Fruit fly (Drosophila melanogaster) whole organism, embryonic: ENCODE results near the gene Bap111.
A peak's percentile ranks its signal among the peaks of the same experiment; 100 is the strongest.

Experiments
- Ada2b ChIP-seq: fragments of 200-800 bp; sonication (Bioruptor generic); IDR thresholded peaks from 2 replicates; pipeline ENCODE4 v1.3.6; 2022; ENCODE audit warnings: missing biosample characterization, missing genetic modification characterization
- Antp ChIP-seq: fragments of 200-800 bp; sonication (Bioruptor generic); optimal IDR thresholded peaks from 3 replicates; lab custom pipeline; 2016; ENCODE audit warnings: missing biosample characterization, missing genetic modification characterization
- Atf-2 ChIP-seq: fragments of 200-800 bp; sonication (Bioruptor generic); optimal IDR thresholded peaks from 2 replicates; lab custom pipeline; 2016; ENCODE audit warnings: missing biosample characterization, missing genetic modification characterization
- BtbVII ChIP-seq: fragments of 200-800 bp; sonication (Bioruptor generic); optimal IDR thresholded peaks from 3 replicates; lab custom pipeline; 2017; ENCODE audit warnings: missing biosample characterization, mild to moderate bottlenecking, missing genetic modification characterization
- CG10979 ChIP-seq: fragments of 200-800 bp; sonication (Bioruptor generic); optimal IDR thresholded peaks from 2 replicates; lab custom pipeline; 2018; ENCODE audit warnings: missing biosample characterization, mild to moderate bottlenecking, missing genetic modification characterization, moderate library complexity
- CG12299 ChIP-seq: fragments of 200-800 bp; sonication (Bioruptor generic); optimal IDR thresholded peaks from 2 replicates; lab custom pipeline; 2018; ENCODE audit warnings: missing biosample characterization, mild to moderate bottlenecking, missing genetic modification characterization
- CG12744 ChIP-seq: fragments of 200-800 bp; sonication (Bioruptor generic); optimal IDR thresholded peaks from 2 replicates; lab custom pipeline; 2016; ENCODE audit warnings: missing biosample characterization, missing genetic modification characterization
- CG15601 ChIP-seq: fragments of 200-800 bp; sonication (Bioruptor generic); optimal IDR thresholded peaks from 3 replicates; lab custom pipeline; 2019; ENCODE audit warnings: missing biosample characterization, mild to moderate bottlenecking, missing genetic modification characterization, moderate library complexity
- CG18262 ChIP-seq: fragments of 200-800 bp; optimal IDR thresholded peaks from 3 replicates; lab custom pipeline; 2019; ENCODE audit warnings: missing biosample characterization, mild to moderate bottlenecking, missing genetic modification characterization, moderate library complexity
- CG2116 ChIP-seq: fragments of 200-800 bp; sonication (Bioruptor generic); optimal IDR thresholded peaks from 3 replicates; lab custom pipeline; 2018; ENCODE audit warnings: missing biosample characterization, mild to moderate bottlenecking, missing genetic modification characterization
- CG2120 ChIP-seq: fragments of 200-800 bp; sonication (Bioruptor generic); optimal IDR thresholded peaks from 3 replicates; lab custom pipeline; 2016; ENCODE audit warnings: missing biosample characterization, missing genetic modification characterization
- CG30020 ChIP-seq: fragments of 200-800 bp; optimal IDR thresholded peaks from 2 replicates; lab custom pipeline; 2019; ENCODE audit warnings: missing biosample characterization, mild to moderate bottlenecking, missing genetic modification characterization, moderate library complexity
- CG31365 ChIP-seq: fragments of 200-800 bp; sonication (Bioruptor generic); optimal IDR thresholded peaks from 2 replicates; lab custom pipeline; 2018; ENCODE audit warnings: missing biosample characterization, mild to moderate bottlenecking, missing genetic modification characterization
- CG33557 ChIP-seq: fragments of 200-800 bp; sonication (Bioruptor generic); optimal IDR thresholded peaks from 2 replicates; lab custom pipeline; 2019; ENCODE audit warnings: missing biosample characterization, mild to moderate bottlenecking, missing genetic modification characterization, moderate library complexity
- CG42726 ChIP-seq: fragments of 200-800 bp; sonication (Bioruptor generic); IDR thresholded peaks from 2 replicates; pipeline ENCODE4 v1.3.6; 2022; ENCODE audit warnings: missing biosample characterization, missing genetic modification characterization; ENCODE audit not compliant: partially characterized antibody
- CG6689 ChIP-seq: fragments of 200-800 bp; sonication (Bioruptor generic); IDR thresholded peaks from 2 replicates; pipeline ENCODE4 v1.3.6; 2022; ENCODE audit warnings: missing biosample characterization, missing genetic modification characterization
- CG7556 ChIP-seq: fragments of 200-800 bp; sonication (Bioruptor generic); optimal IDR thresholded peaks from 2 replicates; lab custom pipeline; 2017; ENCODE audit warnings: missing biosample characterization, mild to moderate bottlenecking, missing genetic modification characterization
- CG8359 ChIP-seq: fragments of 200-800 bp; sonication (Bioruptor generic); optimal IDR thresholded peaks from 2 replicates; lab custom pipeline; 2017; ENCODE audit warnings: missing biosample characterization, mild to moderate bottlenecking, missing genetic modification characterization, borderline replicate concordance
- CTCF ChIP-seq: fragments of 200-800 bp; sonication (Bioruptor generic); optimal IDR thresholded peaks from 2 replicates; lab custom pipeline; 2017; ENCODE audit warnings: missing biosample characterization, mild to moderate bottlenecking, missing genetic modification characterization, moderate library complexity
- E2f2 ChIP-seq: fragments of 200-800 bp; sonication (Bioruptor generic); IDR thresholded peaks from 2 replicates; pipeline ENCODE4 v1.3.6; 2022; ENCODE audit warnings: missing biosample characterization, missing genetic modification characterization
- ERR ChIP-seq: fragments of 200-800 bp; sonication (Bioruptor generic); optimal IDR thresholded peaks from 2 replicates; lab custom pipeline; 2016; ENCODE audit warnings: missing biosample characterization, missing genetic modification characterization
- Ets97D ChIP-seq: fragments of 200-800 bp; sonication (Bioruptor generic); optimal IDR thresholded peaks from 3 replicates; lab custom pipeline; 2016; ENCODE audit warnings: missing biosample characterization, missing genetic modification characterization
- H2.0 ChIP-seq: fragments of 200-800 bp; sonication (Bioruptor generic); IDR thresholded peaks from 2 replicates; pipeline ENCODE4 v1.3.6; 2022; ENCODE audit warnings: missing biosample characterization, missing genetic modification characterization
- HLH3B ChIP-seq: fragments of 200-800 bp; sonication (Bioruptor generic); IDR thresholded peaks from 2 replicates; pipeline ENCODE4 v1.3.6; 2022; ENCODE audit warnings: missing biosample characterization, missing genetic modification characterization
- HmgD ChIP-seq: fragments of 200-800 bp; sonication (Bioruptor generic); optimal IDR thresholded peaks from 3 replicates; lab custom pipeline; 2016; ENCODE audit warnings: missing biosample characterization, missing genetic modification characterization
- Hr39 ChIP-seq: fragments of >200 bp; optimal IDR thresholded peaks from 2 replicates; lab custom pipeline; 2017
- NC2β ChIP-seq: fragments of 200-800 bp; sonication (Bioruptor generic); optimal IDR thresholded peaks from 2 replicates; lab custom pipeline; 2016; ENCODE audit warnings: missing biosample characterization, missing genetic modification characterization
- Opbp ChIP-seq: fragments of 200-800 bp; sonication (Bioruptor generic); IDR thresholded peaks from 3 replicates; pipeline ENCODE4 v1.3.6; 2022; ENCODE audit warnings: missing biosample characterization, missing genetic modification characterization; ENCODE audit not compliant: partially characterized antibody
- Pdp1 ChIP-seq, 2 experiments: fragments of 200-800 bp; sonication (Bioruptor generic); optimal IDR thresholded peaks; 3 replicates each; lab custom pipeline; 2016; ENCODE audit warnings: missing biosample characterization in 2 of 2, missing genetic modification characterization in 2 of 2, mild to moderate bottlenecking in 1 of 2, moderate library complexity in 1 of 2
- Ptx1 ChIP-seq: fragments of 200-800 bp; sonication (Bioruptor generic); IDR thresholded peaks from 2 replicates; pipeline ENCODE4 v1.3.6; 2022; ENCODE audit warnings: missing biosample characterization, missing genetic modification characterization
- Side ChIP-seq: fragments of 200-800 bp; sonication (Bioruptor generic); optimal IDR thresholded peaks from 2 replicates; lab custom pipeline; 2016; ENCODE audit warnings: missing biosample characterization, missing genetic modification characterization
- Sox100B ChIP-seq: fragments of 200-800 bp; sonication (Bioruptor generic); optimal IDR thresholded peaks from 3 replicates; lab custom pipeline; 2018; ENCODE audit warnings: missing biosample characterization, mild to moderate bottlenecking, missing genetic modification characterization
- Xrp1 ChIP-seq: fragments of 200-800 bp; sonication (Bioruptor generic); IDR thresholded peaks from 2 replicates; pipeline ENCODE4 v1.3.6; 2022; ENCODE audit warnings: missing biosample characterization, missing genetic modification characterization
- YL-1 ChIP-seq: fragments of 200-800 bp; sonication (Bioruptor generic); optimal IDR thresholded peaks from 3 replicates; lab custom pipeline; 2017; ENCODE audit warnings: missing biosample characterization, mild to moderate bottlenecking, missing genetic modification characterization
- amos ChIP-seq: fragments of 200-800 bp; sonication (Bioruptor generic); IDR thresholded peaks from 2 replicates; pipeline ENCODE4 v1.3.6; 2022; ENCODE audit warnings: missing biosample characterization, missing genetic modification characterization; ENCODE audit not compliant: partially characterized antibody
- bowl ChIP-seq: fragments of 200-800 bp; sonication (Bioruptor generic); IDR thresholded peaks from 2 replicates; pipeline ENCODE4 v1.3.6; 2022; ENCODE audit warnings: missing biosample characterization, missing genetic modification characterization
- bsh ChIP-seq, 2 experiments: fragments of 200-800 bp; sonication (Bioruptor generic); optimal IDR thresholded peaks; 2 replicates each; lab custom pipeline; 2017 to 2018; ENCODE audit warnings: mild to moderate bottlenecking in 2 of 2, missing biosample characterization in 2 of 2, missing genetic modification characterization in 2 of 2, moderate library complexity in 1 of 2
- corto ChIP-seq: fragments of 200-800 bp; sonication (Bioruptor generic); optimal IDR thresholded peaks from 2 replicates; lab custom pipeline; 2016; ENCODE audit warnings: missing biosample characterization, mild to moderate bottlenecking, missing genetic modification characterization, moderate library complexity
- fd64A ChIP-seq: fragments of 200-800 bp; sonication (Bioruptor generic); optimal IDR thresholded peaks from 3 replicates; lab custom pipeline; 2018; ENCODE audit warnings: missing biosample characterization, mild to moderate bottlenecking, missing genetic modification characterization
- fd96Cb ChIP-seq: fragments of 200-800 bp; sonication (Bioruptor generic); optimal IDR thresholded peaks from 2 replicates; lab custom pipeline; 2018; ENCODE audit warnings: missing biosample characterization, mild to moderate bottlenecking, missing genetic modification characterization, moderate library complexity
- gfzf ChIP-seq: fragments of 200-800 bp; sonication (Bioruptor generic); optimal IDR thresholded peaks from 2 replicates; lab custom pipeline; 2016; ENCODE audit warnings: missing biosample characterization, mild to moderate bottlenecking, missing genetic modification characterization, moderate library complexity
- hth ChIP-seq: fragments of >200 bp; optimal IDR thresholded peaks from 2 replicates; lab custom pipeline; 2017; ENCODE audit warnings: inconsistent platforms
- klu ChIP-seq: fragments of 200-800 bp; sonication (Bioruptor generic); IDR thresholded peaks from 2 replicates; pipeline ENCODE4 v1.3.6; 2022; ENCODE audit warnings: missing biosample characterization, missing genetic modification characterization
- nom ChIP-seq: fragments of 200-800 bp; sonication (Bioruptor generic); optimal IDR thresholded peaks from 2 replicates; lab custom pipeline; 2017; ENCODE audit warnings: missing biosample characterization, missing genetic modification characterization, mild to moderate bottlenecking, moderate library complexity, missing genetic modification reagents
- pan ChIP-seq, 4 experiments: fragments of >200 bp in 3 of 4; fragments of 200-800 bp in 1 of 4; sonication (Bioruptor generic) in 1 of 4; optimal IDR thresholded peaks in 3 of 4; IDR thresholded peaks in 1 of 4; 2 replicates each; pipeline versions ENCODE4 v1.3.6 to Lab custom; 2017 to 2022; ENCODE audit warnings: missing biosample characterization in 2 of 4, missing genetic modification characterization in 2 of 4, mixed read lengths in 1 of 4
- scrt ChIP-seq: fragments of 200-800 bp; sonication (Bioruptor generic); optimal IDR thresholded peaks from 2 replicates; lab custom pipeline; 2018; ENCODE audit warnings: missing biosample characterization, mild to moderate bottlenecking, missing genetic modification characterization, moderate library complexity
- sd ChIP-seq: fragments of 200-800 bp; sonication (Bioruptor generic); optimal IDR thresholded peaks from 3 replicates; lab custom pipeline; 2018; ENCODE audit warnings: missing biosample characterization, mild to moderate bottlenecking, missing genetic modification characterization, moderate library complexity
- sima ChIP-seq: fragments of 200-800 bp; sonication (Bioruptor generic); optimal IDR thresholded peaks from 2 replicates; lab custom pipeline; 2016; ENCODE audit warnings: missing biosample characterization, missing genetic modification characterization
- tap ChIP-seq: fragments of 200-800 bp; optimal IDR thresholded peaks from 3 replicates; lab custom pipeline; 2019; ENCODE audit warnings: missing biosample characterization, mild to moderate bottlenecking, missing genetic modification characterization, moderate library complexity
- tna ChIP-seq: fragments of 200-800 bp; sonication (Bioruptor generic); IDR thresholded peaks from 2 replicates; pipeline ENCODE4 v1.3.6; 2022; ENCODE audit warnings: missing biosample characterization, missing genetic modification characterization; ENCODE audit not compliant: partially characterized antibody
- twi ChIP-seq: fragments of 200-800 bp; optimal IDR thresholded peaks from 2 replicates; lab custom pipeline; 2019; ENCODE audit warnings: missing biosample characterization, mild to moderate bottlenecking, missing genetic modification characterization, moderate library complexity

Bap111 gene

DNA sequence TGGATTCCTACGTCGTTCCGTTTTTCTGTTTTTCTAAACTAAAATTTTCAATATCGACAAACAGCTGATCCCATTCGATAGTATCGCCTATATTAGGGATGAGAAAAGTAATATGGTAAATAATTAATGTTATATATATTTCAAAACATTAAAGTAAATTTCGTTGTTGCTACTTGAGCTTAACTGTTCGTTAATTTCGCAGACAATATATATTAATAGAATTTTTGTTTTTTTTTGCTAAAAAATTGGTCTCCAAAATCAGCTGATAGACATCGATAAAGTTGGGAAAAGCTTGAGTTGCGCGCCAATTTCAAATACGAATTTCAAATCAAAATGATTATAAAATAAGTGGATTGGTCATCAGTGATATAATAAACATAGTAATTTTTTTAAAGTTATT lies 47.3 kb downstream of the Bap111 start, which contains the start of gene CG12118 (continued):
- peak; percentile 46 for TF ChIP-seq NC2β
- TF ChIP-seq ERR (GFP tag; lab: Kevin White, UChicago) = no peak
- peak; percentile 77 for TF ChIP-seq CG15601 (tag; lab: Kevin White, UChicago)
- peak; percentile 36 for TF ChIP-seq Ets97D (GFP tag; lab: Kevin White, UChicago)
- peak; percentile 44 for TF ChIP-seq YL-1 (GFP tag; lab: Kevin White, UChicago)
- no peak for TF ChIP-seq fd64A (GFP tag; lab: Kevin White, UChicago)
- TF ChIP-seq CG2116 = peak; percentile 88
- TF ChIP-seq Ada2b (GFP tag; lab: Robert Waterston, UW) = peak; percentile 75
- TF ChIP-seq HmgD (GFP tag; lab: Kevin White, UChicago) = no peak
- no peak for TF ChIP-seq Hr39 (lab: Kevin White, UChicago)
- TF ChIP-seq CG33557 (GFP tag; lab: Kevin White, UChicago) = peak; percentile 64
- peak; percentile 38 for TF ChIP-seq tap (tag; lab: Kevin White, UChicago)
- peak; percentile 76 for TF ChIP-seq CG18262
- peak; percentile 68 for TF ChIP-seq corto
- no peak for TF ChIP-seq CG8359
- no peak for TF ChIP-seq gfzf (GFP tag; lab: Kevin White, UChicago)
- TF ChIP-seq CG12744 (GFP tag; lab: Kevin White, UChicago) = no peak
- peak; percentile 43 for TF ChIP-seq scrt (GFP tag; lab: Kevin White, UChicago)
- TF ChIP-seq amos (GFP tag; lab: Robert Waterston, UW) = peak; percentile 90
- no peak for TF ChIP-seq Antp
- no peak for TF ChIP-seq CG31365 (tag; lab: Kevin White, UChicago)
- peak; percentile 72 for TF ChIP-seq CG10979 (tag; lab: Kevin White, UChicago)
- peak; percentile 86 for TF ChIP-seq Ptx1 (GFP tag; lab: Robert Waterston, UW)
- TF ChIP-seq tna (GFP tag; lab: Robert Waterston, UW) = peak; percentile 81; the same call in 1 of the 2 replicates
- peak; percentile 92 for TF ChIP-seq E2f2 (GFP tag; lab: Robert Waterston, UW)
- no peak for TF ChIP-seq hth (lab: Kevin White, UChicago)
- no peak for TF ChIP-seq nom (GFP tag; lab: Kevin White, UChicago)
- TF ChIP-seq twi = peak; percentile 22
- peak; percentile 3 for TF ChIP-seq Side (GFP tag; lab: Kevin White, UChicago)
- peak; percentile 80 for TF ChIP-seq CG6689 (GFP tag; lab: Robert Waterston, UW)
- peak; percentile 60 for TF ChIP-seq sd (tag; lab: Kevin White, UChicago)
- TF ChIP-seq BtbVII (GFP tag; lab: Kevin White, UChicago) = peak; percentile 36
- TF ChIP-seq Pdp1 (GFP tag; optimal IDR thresholded peaks at IDR 0.05; lab: Kevin White, UChicago) = peak; percentile 35 to 52
- peak; percentile 41 for TF ChIP-seq CG30020 (tag; lab: Kevin White, UChicago)
- peak; percentile 85 for TF ChIP-seq Opbp (GFP tag; lab: Robert Waterston, UW)
- peak; percentile 87 for TF ChIP-seq H2.0 (GFP tag; lab: Robert Waterston, UW)
- peak; percentile 70; the same call in 1 of the 2 replicates for TF ChIP-seq CG42726
- TF ChIP-seq sima (GFP tag; lab: Kevin White, UChicago) = no peak
- TF ChIP-seq klu (GFP tag; lab: Robert Waterston, UW) = peak; percentile 41; the same call in 1 of the 2 replicates
- TF ChIP-seq pan (optimal IDR thresholded peaks at IDR 0.05; lab: Kevin White, UChicago) = no peak
- TF ChIP-seq pan (GFP tag; optimal IDR thresholded peaks at IDR 0.05 in 1 of 2, IDR thresholded peaks at IDR 0.05 in 1 of 2) = peak in 1 of 2 experiments; percentile 84
- TF ChIP-seq Xrp1 (GFP tag; lab: Robert Waterston, UW) = peak; percentile 80
- peak; percentile 67 for TF ChIP-seq fd96Cb
- TF ChIP-seq HLH3B (GFP tag; lab: Robert Waterston, UW) = peak; percentile 78
- TF ChIP-seq bowl (GFP tag; lab: Robert Waterston, UW) = no peak
- TF ChIP-seq CG12299 = peak; percentile 51
- TF ChIP-seq CG7556 (GFP tag; lab: Kevin White, UChicago) = peak; percentile 78
- no peak for TF ChIP-seq CTCF (GFP tag; lab: Kevin White, UChicago)
- peak; percentile 9 for TF ChIP-seq Atf-2 (GFP tag; lab: Kevin White, UChicago)
- peak in 1 of 2 experiments; percentile 84 for TF ChIP-seq bsh (GFP tag; optimal IDR thresholded peaks at IDR 0.05; lab: Kevin White, UChicago)
- peak; percentile 67 for TF ChIP-seq Sox100B (GFP tag; lab: Kevin White, UChicago)
- peak; percentile 86 for TF ChIP-seq CG2120 (GFP tag; lab: Kevin White, UChicago)
